Fruit fly (Drosophila melanogaster) whole organism, pupa: ENCODE measurements around the gene comm3.

Experiments
- CG12605 ChIP-seq: fragments of 200-800 bp; sonication (Bioruptor generic); IDR thresholded peaks from 2 replicates; pipeline ENCODE4 v1.3.6; 2022; ENCODE audit warnings: missing biosample characterization, missing genetic modification characterization
- CG13204 ChIP-seq: fragments of 200-800 bp; sonication (Bioruptor generic); optimal IDR thresholded peaks from 2 replicates; lab custom pipeline; 2018; ENCODE audit warnings: missing biosample characterization, mild to moderate bottlenecking, missing genetic modification characterization, moderate library complexity
- CG15710 ChIP-seq: fragments of 200-800 bp; sonication (Bioruptor generic); optimal IDR thresholded peaks from 2 replicates; lab custom pipeline; 2018; ENCODE audit warnings: missing biosample characterization, mild to moderate bottlenecking, missing genetic modification characterization, moderate library complexity
- CG17806 ChIP-seq: fragments of 200-800 bp; sonication (Bioruptor generic); optimal IDR thresholded peaks from 2 replicates; lab custom pipeline; 2018; ENCODE audit warnings: missing biosample characterization, mild to moderate bottlenecking, missing genetic modification characterization, moderate library complexity
- CG4496 ChIP-seq: fragments of 200-800 bp; sonication (Bioruptor generic); IDR thresholded peaks from 3 replicates; pipeline ENCODE4 v1.3.6; 2022; ENCODE audit warnings: missing biosample characterization, missing genetic modification characterization
- EcR ChIP-seq: fragments of 200-800 bp; sonication (Bioruptor generic); optimal IDR thresholded peaks from 3 replicates; lab custom pipeline; 2019; ENCODE audit warnings: missing biosample characterization, missing genetic modification characterization, mild to moderate bottlenecking, moderate library complexity, missing genetic modification reagents
- Pif1A ChIP-seq: fragments of 200-800 bp; sonication (Bioruptor generic); optimal IDR thresholded peaks from 3 replicates; lab custom pipeline; 2016; ENCODE audit warnings: missing biosample characterization, missing genetic modification characterization
- Snoo ChIP-seq: fragments of 200-800 bp; sonication (Bioruptor generic); optimal IDR thresholded peaks from 3 replicates; lab custom pipeline; 2017; ENCODE audit warnings: missing biosample characterization, mild to moderate bottlenecking, missing genetic modification characterization, inconsistent platforms

DNA sequence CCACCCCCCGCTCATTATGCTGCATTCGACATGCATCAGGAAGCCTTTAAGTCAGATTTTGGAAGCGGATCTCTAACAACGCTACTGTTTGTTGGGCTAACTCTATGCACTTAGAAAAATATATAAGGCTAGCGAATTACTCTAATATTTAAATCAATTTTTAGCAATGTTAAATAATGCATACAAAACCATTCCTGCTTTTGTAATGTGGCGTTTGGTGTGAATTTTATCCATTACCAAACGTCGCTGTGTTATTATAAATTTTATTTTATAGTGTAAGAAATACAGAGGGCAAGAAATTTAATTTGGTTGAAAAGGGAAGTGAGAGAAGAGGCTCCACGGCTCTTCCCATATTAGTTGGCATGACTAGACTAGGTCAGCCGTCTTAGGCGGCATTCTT, 25.2 kb upstream of the comm3 start:
- TF ChIP-seq CG15710 (tag; lab: Kevin White, UChicago) (no peak), CG13204 (GFP tag; lab: Kevin White, UChicago) (no peak), Pif1A (GFP tag; lab: Kevin White, UChicago) (no peak), CG4496 (GFP tag; lab: Robert Waterston, UW) (no peak), EcR (no peak), CG12605 (no peak), CG17806 (no peak), Snoo (tag; lab: Kevin White, UChicago) (no peak)
